Worm (Caenorhabditis elegans) whole organism, mixed stage, embryonic: ENCODE data around the gene ZK228.3.

ENCODE experiments used
- blmp-1 ChIP-seq: fragments of 150-350 bp; optimal IDR thresholded peaks from 2 replicates; lab custom pipeline; 2014; ENCODE audit warnings: missing biosample characterization, missing genetic modification characterization
- nhr-76 ChIP-seq: sonication (generic microtip); optimal IDR thresholded peaks from 2 replicates; lab custom pipeline; 2017; ENCODE audit warnings: missing biosample characterization, missing genetic modification characterization

ce11 chrV:18461200-18461728 lies at the start of gene ZK228.3:
- TF ChIP-seq blmp-1 (tag; lab: Kevin White, UChicago) (no peak), nhr-76 (tag; lab: Kevin White, UChicago) (no peak)
